Worm (Caenorhabditis elegans) whole organism, mixed stage, embryonic: ENCODE results near the gene pmt-2.

ENCODE experiments used
- elt-3 ChIP-seq: fragments of 150-350 bp; optimal IDR thresholded peaks from 2 replicates; lab custom pipeline; 2014; ENCODE audit warnings: missing biosample characterization, missing genetic modification characterization
- tbx-8 ChIP-seq: fragments of 200-800 bp; sonication (Bioruptor generic); optimal IDR thresholded peaks from 2 replicates; lab custom pipeline; 2018; ENCODE audit warnings: mild to moderate bottlenecking, missing genetic modification characterization, moderate library complexity, missing compliant biosample characterization
- ztf-11 ChIP-seq: fragments of 150-350 bp; optimal IDR thresholded peaks from 2 replicates; lab custom pipeline; 2014; ENCODE audit warnings: missing biosample characterization, missing genetic modification characterization

- TF ChIP-seq tbx-8 (GFP tag; lab: Kevin White, UChicago) (no peak), elt-3 (tag; lab: Kevin White, UChicago) (no peak), ztf-11 (tag; lab: Kevin White, UChicago) (no peak)
Measured at ce11 chrV:4653871-4654605, 25.7 kb downstream of the pmt-2 start, which contains the start of the genes col-139 and F41F3.1.
